Worm (Caenorhabditis elegans) whole organism, L4/young adult: ENCODE results near the gene F07C3.9.

Experiments
- W03F9.2 ChIP-seq: fragments of 150-350 bp; optimal IDR thresholded peaks from 2 replicates; lab custom pipeline; 2014; ENCODE audit warnings: missing biosample characterization, missing genetic modification characterization
- dao-5 ChIP-seq: sonication (generic microtip); optimal IDR thresholded peaks from 2 replicates; lab custom pipeline; 2016; ENCODE audit warnings: missing genotype, missing genetic modification characterization, moderate library complexity, missing compliant biosample characterization
- him-1 ChIP-seq: sonication (generic microtip); optimal IDR thresholded peaks from 2 replicates; lab custom pipeline; 2016; ENCODE audit warnings: missing genotype, missing genetic modification reagents, missing genetic modification characterization, missing compliant biosample characterization

F07C3.9 gene

ce11 chrV:9268202-9268601 lies 13.8 kb upstream of the F07C3.9 start:
- TF ChIP-seq dao-5 (tag; lab: Kevin White, UChicago) (no peak), him-1 (tag; lab: Kevin White, UChicago) (no peak), W03F9.2 (tag; lab: Kevin White, UChicago) (no peak)

DNA sequence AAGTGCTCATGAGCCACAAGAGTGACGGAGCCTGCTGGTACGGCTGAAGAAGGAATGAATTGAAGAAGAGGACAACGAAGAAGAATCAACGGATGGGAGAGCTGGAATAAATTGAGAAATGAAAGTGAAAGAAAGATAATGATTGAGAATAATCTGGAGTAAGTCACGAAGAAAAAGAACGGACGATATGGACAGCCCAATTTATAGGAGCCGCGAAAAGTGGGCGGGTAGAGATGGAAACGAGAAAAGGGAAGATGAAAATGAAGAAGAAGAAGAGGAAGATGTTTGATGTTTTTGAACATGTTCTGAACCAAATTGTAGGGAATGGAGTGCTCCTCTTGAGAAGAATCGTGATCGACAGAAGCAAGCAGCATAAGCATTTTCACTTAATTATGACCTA lies 12.0 kb upstream of the F07C3.9 start, which contains the start of gene slc-17.7:
slc-17.7 (minus strand) TSS at position 101 of the 400 bp plus-strand sequence.
- no peak for TF ChIP-seq him-1 (tag; lab: Kevin White, UChicago)
- no peak for TF ChIP-seq W03F9.2 (tag; lab: Kevin White, UChicago)
- no peak for TF ChIP-seq dao-5 (tag; lab: Kevin White, UChicago)

DNA sequence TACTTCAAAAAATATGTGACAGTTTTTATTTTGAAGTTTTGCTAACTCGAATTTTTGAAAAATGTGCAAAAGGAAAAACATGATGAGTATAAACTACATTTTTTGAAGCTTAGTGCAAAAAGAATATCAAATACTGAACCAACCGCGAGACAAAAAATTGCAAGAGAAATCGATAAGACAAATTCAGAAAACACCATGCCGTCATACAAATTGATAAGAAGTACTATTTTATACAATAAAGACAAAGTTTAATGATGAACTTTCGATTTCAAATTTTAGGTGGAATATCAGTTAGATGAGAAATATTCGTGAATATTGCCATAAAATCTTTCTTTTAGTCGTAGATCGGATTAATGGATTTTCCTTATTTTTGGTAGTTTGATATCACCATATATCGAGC lies 8.3 kb upstream of the F07C3.9 start:
- no peak for TF ChIP-seq dao-5 (tag; lab: Kevin White, UChicago)
- no peak for TF ChIP-seq him-1 (tag; lab: Kevin White, UChicago)
- no peak for TF ChIP-seq W03F9.2 (tag; lab: Kevin White, UChicago)

DNA sequence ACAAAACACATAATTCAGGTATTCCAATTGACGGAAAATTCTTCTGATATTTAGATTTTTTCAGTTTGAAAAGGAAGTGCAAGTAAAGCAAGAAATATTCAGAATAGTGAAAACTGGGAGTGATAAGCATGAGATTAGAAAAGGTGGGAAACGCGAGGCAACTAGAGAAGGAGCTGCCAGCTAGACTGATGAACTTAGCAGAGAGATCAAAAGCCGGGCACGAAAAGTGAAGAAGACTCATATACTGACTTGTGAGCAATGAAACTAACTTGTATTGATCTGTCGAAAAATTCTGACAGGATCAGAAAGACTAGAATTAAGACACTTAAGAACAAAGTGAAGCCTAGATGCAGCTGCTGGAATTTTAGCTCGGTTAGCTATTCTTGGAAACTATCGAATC lies 7.0 kb upstream of the F07C3.9 start, which contains the start of gene nhr-36:
nhr-36 (minus strand) TSS at position 101 of the 400 bp plus-strand sequence.
- TF ChIP-seq W03F9.2 (tag; lab: Kevin White, UChicago) (no peak), him-1 (tag; lab: Kevin White, UChicago) (no peak), dao-5 (tag; lab: Kevin White, UChicago) (no peak)

- no peak for TF ChIP-seq him-1 (tag; lab: Kevin White, UChicago)
- TF ChIP-seq dao-5 (tag; lab: Kevin White, UChicago), result no peak
- TF ChIP-seq W03F9.2 (tag; lab: Kevin White, UChicago), result no peak
Observed at ce11 chrV:9260411-9260810, 6.0 kb upstream of the F07C3.9 start.

- TF ChIP-seq W03F9.2 (tag; lab: Kevin White, UChicago) (no peak), him-1 (tag; lab: Kevin White, UChicago) (no peak), dao-5 (tag; lab: Kevin White, UChicago) (no peak)
Observed at ce11 chrV:9257467-9257866, 3.0 kb upstream of the F07C3.9 start, which contains the start of gene F07C3.16. TSS of gene F07C3.16 (minus strand) at chrV:9257567.

ce11 chrV:9255480-9255879 lies 1.0 kb upstream of the F07C3.9 start:
- no peak for TF ChIP-seq dao-5 (tag; lab: Kevin White, UChicago)

- no peak for TF ChIP-seq dao-5 (tag; lab: Kevin White, UChicago)
- no peak for TF ChIP-seq him-1 (tag; lab: Kevin White, UChicago)
- TF ChIP-seq W03F9.2 (tag; lab: Kevin White, UChicago), result no peak
Observed at ce11 chrV:9249932-9250331, 4.5 kb downstream of the F07C3.9 start, which contains the start of gene ptd-2. TSS of gene ptd-2 (plus strand) at chrV:9250232.

- no peak for TF ChIP-seq W03F9.2 (tag; lab: Kevin White, UChicago)
- TF ChIP-seq him-1 (tag; lab: Kevin White, UChicago), result no peak
- TF ChIP-seq dao-5 (tag; lab: Kevin White, UChicago), result no peak
Observed at ce11 chrV:9249206-9249605, 5.2 kb downstream of the F07C3.9 start, which contains the start of gene str-94. TSS of gene str-94 (minus strand) at chrV:9249306.

DNA sequence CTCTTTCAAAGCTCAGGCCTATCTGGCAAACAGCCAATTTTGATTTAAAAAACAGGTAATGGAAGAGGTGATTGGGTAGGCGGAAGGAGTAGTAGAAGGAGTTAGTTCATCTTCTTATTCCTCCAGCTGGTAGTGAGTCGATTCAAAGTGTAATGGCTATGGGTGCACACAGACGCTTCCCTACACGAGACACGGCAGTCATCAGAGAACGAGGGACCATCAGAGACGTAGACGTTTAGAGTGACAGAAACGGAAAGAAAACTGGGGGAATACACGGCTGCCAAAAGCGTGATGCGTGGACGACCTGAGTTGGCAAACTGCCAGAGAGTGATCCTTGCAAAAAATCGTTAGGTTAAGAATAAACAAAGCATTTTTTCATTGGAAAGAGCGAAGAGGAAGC lies 7.0 kb downstream of the F07C3.9 start:
- no peak for TF ChIP-seq him-1 (tag; lab: Kevin White, UChicago)
- TF ChIP-seq W03F9.2 (tag; lab: Kevin White, UChicago), result no peak
- TF ChIP-seq dao-5 (tag; lab: Kevin White, UChicago), result no peak

DNA sequence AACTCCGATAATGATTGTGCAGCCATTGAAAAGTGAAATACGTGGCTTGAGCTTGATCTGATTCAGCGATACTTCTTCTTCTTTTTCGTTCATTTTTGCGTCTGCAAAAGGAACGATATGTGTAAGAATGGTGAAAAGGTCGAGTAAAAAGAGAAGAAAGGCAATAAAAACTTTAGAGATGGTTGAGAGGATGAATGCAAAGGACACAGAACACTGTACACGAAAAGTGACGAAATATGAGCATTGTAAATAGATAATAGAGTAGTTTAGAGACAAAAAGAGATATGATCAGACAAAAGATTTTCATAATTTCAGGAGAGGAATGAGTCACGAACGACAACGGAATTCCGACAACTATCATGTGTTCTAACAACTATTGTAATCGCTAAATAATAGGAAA lies 8.2 kb downstream of the F07C3.9 start, which contains the start of gene aat-2:
aat-2 (minus strand) TSS at position 101 of the 400 bp plus-strand sequence.
- TF ChIP-seq dao-5 (tag; lab: Kevin White, UChicago) (no peak), W03F9.2 (tag; lab: Kevin White, UChicago) (no peak), him-1 (tag; lab: Kevin White, UChicago) (no peak)

DNA sequence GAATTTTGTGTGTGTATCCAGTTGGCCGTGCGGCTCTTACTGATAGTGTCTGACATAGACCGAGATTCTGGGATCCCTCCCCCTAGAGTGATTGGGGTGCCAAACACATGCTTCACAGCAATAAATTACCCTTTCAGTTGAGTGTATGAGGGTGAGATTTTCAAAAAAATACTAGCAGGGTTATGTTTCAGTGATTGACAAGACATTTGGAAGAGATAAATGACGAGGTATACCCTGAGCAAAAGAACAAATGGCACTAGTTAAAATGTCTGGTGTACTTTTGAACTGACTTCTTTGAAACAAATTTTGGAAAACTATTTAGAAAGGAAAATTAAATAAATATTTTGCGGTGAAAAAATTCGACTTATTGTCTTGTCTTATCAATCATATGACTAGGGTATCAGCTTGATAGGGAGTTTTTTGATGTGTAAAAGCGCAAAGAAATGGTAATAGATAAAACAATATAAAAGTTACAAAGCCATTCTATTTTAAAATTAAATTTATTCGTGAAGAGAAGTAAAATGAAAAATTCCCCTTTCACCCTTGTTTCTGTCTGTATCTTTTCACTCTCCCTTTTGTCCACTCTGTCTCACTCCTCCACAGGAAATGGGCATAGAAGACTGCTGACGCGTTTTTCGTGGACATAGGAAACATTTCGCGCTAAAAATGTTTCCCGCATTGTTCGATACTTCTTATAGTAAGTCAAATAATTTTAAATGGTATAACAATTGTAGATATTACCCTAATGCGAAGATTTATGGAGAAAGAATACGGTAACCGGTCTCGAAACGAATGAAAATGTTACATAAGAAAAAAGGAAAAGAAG lies 11.1 kb downstream of the F07C3.9 start, which contains the start of gene glo-4:
glo-4 (minus strand) TSS at position 51 of the 826 bp plus-strand sequence.
- TF ChIP-seq him-1 (tag; lab: Kevin White, UChicago) (no peak), W03F9.2 (tag; lab: Kevin White, UChicago) (peak; percentile 13)

- TF ChIP-seq him-1 (tag; lab: Kevin White, UChicago) (no peak), dao-5 (tag; lab: Kevin White, UChicago) (no peak), W03F9.2 (tag; lab: Kevin White, UChicago) (no peak)
Observed at ce11 chrV:9232296-9232695, 22.1 kb downstream of the F07C3.9 start, which contains the start of gene F07C3.3. TSS of gene F07C3.3 (minus strand) at chrV:9232396.
